Fruit fly (Drosophila melanogaster): Measurements from ENCODE around the gene CG32808.

CG32808 gene

dm6 chrX:1512753-1513226 is 43.2 kb upstream of the CG32808 start, which contains the start of gene CG14795 (continued):
- TF ChIP-seq CG9797 (GFP tag; optimal IDR thresholded peaks at IDR 0.05) (peak; percentile 85), Gug (GFP tag; IDR thresholded peaks at IDR 0.05) (peak; percentile 12; the same call in 1 of the 4 replicates), amos (GFP tag; IDR thresholded peaks at IDR 0.05; ENCODE audit: partially characterized antibody) (peak; percentile 97), her (GFP tag; optimal IDR thresholded peaks at IDR 0.05) (peak; percentile 78), Hmx (GFP tag; optimal IDR thresholded peaks at IDR 0.05) (no peak), Sry-β (GFP tag; optimal IDR thresholded peaks at IDR 0.05) (no peak), pros (GFP tag; optimal IDR thresholded peaks at IDR 0.05) (no peak), CG17359 (tag; optimal IDR thresholded peaks at IDR 0.05) (peak; percentile 29), psq (GFP tag; optimal IDR thresholded peaks at IDR 0.05) (no peak), HLH54F (GFP tag; optimal IDR thresholded peaks at IDR 0.05) (peak; percentile 36), gcm (GFP tag; optimal IDR thresholded peaks at IDR 0.05) (no peak), slbo (GFP tag; IDR thresholded peaks at IDR 0.05) (peak; percentile 51; the same call in 1 of the 2 replicates), zfh1 (GFP tag; IDR thresholded peaks at IDR 0.05) (peak; percentile 53; the same call in 1 of the 3 replicates), schlank (tag; optimal IDR thresholded peaks at IDR 0.05) (no peak), Optix (GFP tag; IDR thresholded peaks at IDR 0.05) (no peak), CG3847 (GFP tag; IDR thresholded peaks at IDR 0.05) (peak; percentile 71), Sry-δ (GFP tag; optimal IDR thresholded peaks at IDR 0.05) (peak; percentile 95), abd-A (tag; optimal IDR thresholded peaks at IDR 0.05) (peak; percentile 46), CG17802 (tag; optimal IDR thresholded peaks at IDR 0.05) (peak; percentile 31), Hmr (GFP tag; optimal IDR thresholded peaks at IDR 0.05) (peak; percentile 80), trh (GFP tag; optimal IDR thresholded peaks at IDR 0.05) (no peak), gfzf (GFP tag; optimal IDR thresholded peaks at IDR 0.05) (peak; percentile 89), CG11695 (GFP tag; IDR thresholded peaks at IDR 0.05) (no peak), CG12155 (GFP tag; optimal IDR thresholded peaks at IDR 0.05) (peak; percentile 35), yki (optimal IDR thresholded peaks at IDR 0.05) (no peak), B-H2 (GFP tag; optimal IDR thresholded peaks at IDR 0.05) (peak; percentile 44), chn (GFP tag; optimal IDR thresholded peaks at IDR 0.05) (peak; percentile 55), CG5953 (GFP tag; IDR thresholded peaks at IDR 0.05) (no peak), knrl (GFP tag; IDR thresholded peaks at IDR 0.05; ENCODE audit: partially characterized antibody) (peak; percentile 91), ato (GFP tag; IDR thresholded peaks at IDR 0.05; ENCODE audit: partially characterized antibody) (peak; percentile 83), CG1603 (tag; optimal IDR thresholded peaks at IDR 0.05) (peak; percentile 89), da (GFP tag; optimal IDR thresholded peaks at IDR 0.05) (no peak), Asciz (GFP tag; optimal IDR thresholded peaks at IDR 0.05) (no peak), Sin3A (optimal IDR thresholded peaks at IDR 0.05) (peak; percentile 75), oc (tag; optimal IDR thresholded peaks at IDR 0.05) (peak; percentile 6), CG18599 (GFP tag; optimal IDR thresholded peaks at IDR 0.05) (no peak), Eip74EF (GFP tag; optimal IDR thresholded peaks at IDR 0.05) (no peak), bbx (GFP tag; IDR thresholded peaks at IDR 0.05; ENCODE audit: partially characterized antibody) (peak; percentile 97), sens (GFP tag) (peak; percentile 19), scrt (GFP tag; optimal IDR thresholded peaks at IDR 0.05) (peak; percentile 20), CG8478 (optimal IDR thresholded peaks at IDR 0.05) (no peak), crp (GFP tag; optimal IDR thresholded peaks at IDR 0.05) (peak in 1 of 2 experiments; percentile 17), sob (GFP tag; IDR thresholded peaks at IDR 0.05) (peak; percentile 75), CG7839 (tag; optimal IDR thresholded peaks at IDR 0.05) (peak; percentile 6), CG18011 (GFP tag; optimal IDR thresholded peaks at IDR 0.05) (no peak), CG7786 (GFP tag; optimal IDR thresholded peaks at IDR 0.05) (peak; percentile 20), CG8388 (GFP tag; optimal IDR thresholded peaks at IDR 0.05) (no peak), CG10267 (tag; optimal IDR thresholded peaks at IDR 0.05) (peak; percentile 80), CG9876 (GFP tag; optimal IDR thresholded peaks at IDR 0.05) (peak; percentile 52), YL-1 (GFP tag; optimal IDR thresholded peaks at IDR 0.05) (peak; percentile 29), E2f2 (GFP tag; IDR thresholded peaks at IDR 0.05) (peak; percentile 92)
